Worm (Caenorhabditis elegans): Measurements from ENCODE around the gene pmp-3.

ce11 chrV:14640769-14641168 lies 5.8 kb upstream of the pmp-3 start, which contains the start of gene C54G10.1:
- TF ChIP-seq ceh-36 (tag; optimal IDR thresholded peaks at IDR 0.05) = no peak
- TF ChIP-seq ama-1 (optimal IDR thresholded peaks at IDR 0.05) = no peak
- no peak for TF ChIP-seq aly-1 (tag; optimal IDR thresholded peaks at IDR 0.05)
- no peak for TF ChIP-seq scrt-1 (GFP tag; IDR thresholded peaks at IDR 0.05)
- no peak for TF ChIP-seq B0310.2 (tag; optimal IDR thresholded peaks at IDR 0.05)
- TF ChIP-seq tra-4 (tag; optimal IDR thresholded peaks at IDR 0.05) = no peak
- no peak for TF ChIP-seq hnd-1 (tag; optimal IDR thresholded peaks at IDR 0.05)
